Fruit fly (Drosophila melanogaster): ENCODE data around the gene CG15478.

DNA sequence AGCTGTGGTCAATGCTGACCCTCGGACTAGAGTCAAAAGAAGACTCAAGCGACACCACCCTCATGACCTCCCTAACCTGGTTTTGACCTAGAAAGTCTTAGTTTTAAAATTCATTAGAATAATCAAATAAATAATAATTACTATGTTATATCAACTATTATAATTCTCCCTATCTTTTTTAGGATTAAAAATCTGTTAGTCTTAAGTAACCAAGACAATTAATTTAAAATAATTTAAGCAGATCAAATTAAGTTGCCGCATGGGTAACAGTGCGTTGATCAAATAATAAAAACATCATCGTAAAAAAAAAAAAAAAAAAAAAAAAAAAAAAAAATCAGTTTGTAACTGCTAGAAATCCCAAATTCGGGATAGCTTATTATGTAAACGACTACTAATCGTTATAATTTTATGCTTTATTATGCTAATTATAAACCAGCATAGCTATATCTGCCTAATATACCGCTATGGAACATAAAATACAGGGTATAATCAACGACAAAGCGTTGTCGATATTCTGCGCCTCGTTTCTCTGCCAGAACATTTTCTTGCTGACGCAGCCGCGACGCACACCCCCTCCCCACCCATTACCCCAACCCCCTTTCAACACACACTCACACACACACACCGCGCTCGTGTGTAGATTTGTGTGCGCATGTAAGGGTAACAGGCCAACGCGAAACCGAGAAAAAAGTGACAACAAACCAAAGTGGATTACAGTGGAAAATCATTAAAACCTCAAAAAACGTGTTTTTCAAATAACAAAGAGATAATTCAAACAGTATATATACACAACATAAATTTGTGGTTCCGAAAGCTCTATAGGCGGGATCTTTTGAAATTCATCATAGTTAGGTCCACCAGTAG lies 14.5 kb downstream of the CG15478 start:
- TF ChIP-seq Clk (GFP tag; optimal IDR thresholded peaks at IDR 0.05) (peak; percentile 3), CG7045 (GFP tag; optimal IDR thresholded peaks at IDR 0.05) (peak; percentile 34)
